Worm (Caenorhabditis elegans): ENCODE results near the gene ddx-23.

DNA sequence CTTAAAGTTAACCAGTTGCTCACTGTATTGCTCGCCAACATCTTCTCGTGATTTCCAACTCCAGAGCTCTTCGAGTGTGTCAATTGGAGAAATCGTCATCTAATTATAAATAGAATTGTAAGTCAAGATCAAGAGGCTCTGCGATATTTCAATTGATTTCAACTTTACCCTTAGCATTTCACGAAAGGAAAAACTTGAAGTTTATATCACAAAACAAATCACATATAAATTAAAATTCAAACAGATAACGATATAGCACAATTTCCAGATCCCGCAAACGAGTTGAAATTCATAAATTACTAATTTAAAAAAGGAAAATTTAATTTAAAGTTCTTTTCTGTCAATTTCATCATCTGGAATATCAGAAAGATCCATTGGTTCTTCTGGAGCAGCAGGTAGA lies 15.3 kb upstream of the ddx-23 start, which contains the start of gene eng-1:
- no peak for TF ChIP-seq unc-62 (GFP tag; optimal IDR thresholded peaks at IDR 0.05)
- no peak for TF ChIP-seq ztf-26 (tag; optimal IDR thresholded peaks at IDR 0.05)
- TF ChIP-seq snpc-4 (GFP tag; optimal IDR thresholded peaks at IDR 0.05) = no peak
- no peak for TF ChIP-seq snpc-4 (tag; optimal IDR thresholded peaks at IDR 0.05)
- TF ChIP-seq attf-5 (GFP tag; optimal IDR thresholded peaks at IDR 0.05) = no peak
- no peak for TF ChIP-seq nhr-80 (tag; optimal IDR thresholded peaks at IDR 0.05)
- TF ChIP-seq attf-3 (GFP tag; conservative IDR thresholded peaks at IDR 0.05) = no peak
- no peak for TF ChIP-seq die-1 (tag; optimal IDR thresholded peaks at IDR 0.05)
- TF ChIP-seq unc-130 (GFP tag; optimal IDR thresholded peaks at IDR 0.05) = no peak
- no peak for TF ChIP-seq F57C9.4 (tag; optimal IDR thresholded peaks at IDR 0.05)
- no peak for TF ChIP-seq ama-1 (optimal IDR thresholded peaks at IDR 0.05)
- TF ChIP-seq ama-1 (GFP tag; optimal IDR thresholded peaks at IDR 0.05) = no peak
- TF ChIP-seq gei-17 (GFP tag; optimal IDR thresholded peaks at IDR 0.05) = no peak
- TF ChIP-seq snpc-3.4 (tag; optimal IDR thresholded peaks at IDR 0.05) = no peak
- no peak for TF ChIP-seq tbp1 (GFP tag; optimal IDR thresholded peaks at IDR 0.05)
- no peak for TF ChIP-seq tbx-9 (tag; optimal IDR thresholded peaks at IDR 0.05; ENCODE audit: borderline replicate concordance)

Measured in whole organism, young adult.